Worm (Caenorhabditis elegans) whole organism, L3 larva: Measurements from ENCODE around the gene F53F1.3.

ENCODE experiments used
- aly-2 ChIP-seq: fragments of 150-350 bp; optimal IDR thresholded peaks from 2 replicates; lab custom pipeline; 2014; ENCODE audit warnings: missing biosample characterization, missing genetic modification characterization
- ama-1 ChIP-seq: fragments of 150-350 bp; optimal IDR thresholded peaks from 2 replicates; lab custom pipeline; 2018
- ceh-16 ChIP-seq: sonication (generic microtip); optimal IDR thresholded peaks from 2 replicates; lab custom pipeline; 2017; ENCODE audit warnings: missing biosample characterization, missing genetic modification characterization
- ceh-28 ChIP-seq: fragments of 150-350 bp; optimal IDR thresholded peaks from 2 replicates; lab custom pipeline; 2014; ENCODE audit warnings: missing biosample characterization, missing genetic modification reagents, missing genetic modification characterization
- ceh-82 ChIP-seq: fragments of 150-350 bp; optimal IDR thresholded peaks from 2 replicates; lab custom pipeline; 2014; ENCODE audit warnings: missing biosample characterization, missing genetic modification characterization
- daf-12 ChIP-seq: fragments of 150-350 bp; optimal IDR thresholded peaks from 2 replicates; lab custom pipeline; 2014; ENCODE audit warnings: missing biosample characterization, missing genetic modification reagents, missing genetic modification characterization
- egl-5 ChIP-seq: fragments of 150-350 bp; optimal IDR thresholded peaks from 2 replicates; lab custom pipeline; 2017; ENCODE audit warnings: missing biosample characterization, missing genetic modification reagents, missing genetic modification characterization, inconsistent platforms
- elt-2 ChIP-seq: sonication (generic microtip); optimal IDR thresholded peaks from 2 replicates; lab custom pipeline; 2016; ENCODE audit warnings: missing genetic modification reagents, mild to moderate bottlenecking, missing genetic modification characterization, missing compliant biosample characterization
- elt-3 ChIP-seq, 3 experiments: fragments of 150-350 bp in 1 of 3; sonication (generic microtip) in 2 of 3; optimal IDR thresholded peaks; 2 replicates in 2 of 3; 4 replicates in 1 of 3; lab custom pipeline; 2014 to 2017; ENCODE audit warnings: missing biosample characterization in 3 of 3, missing genetic modification characterization in 3 of 3
- eor-1 ChIP-seq, 2 experiments: fragments of 150-350 bp; optimal IDR thresholded peaks; 2 replicates each; lab custom pipeline; 2014 to 2018; ENCODE audit warnings: missing biosample characterization in 2 of 2, missing genetic modification characterization in 2 of 2
- hmg-11 ChIP-seq: sonication (generic microtip); optimal IDR thresholded peaks from 2 replicates; lab custom pipeline; 2016; ENCODE audit warnings: missing genetic modification characterization, missing compliant biosample characterization
- jun-1 ChIP-seq: fragments of 150-350 bp; optimal IDR thresholded peaks from 2 replicates; lab custom pipeline; 2014; ENCODE audit warnings: missing biosample characterization, missing genetic modification reagents, missing genetic modification characterization
- lin-39 ChIP-seq: fragments of 150-350 bp; optimal IDR thresholded peaks from 2 replicates; lab custom pipeline; 2018; ENCODE audit warnings: missing biosample characterization, missing genetic modification reagents, missing genetic modification characterization
- lsy-12 ChIP-seq: sonication (generic microtip); optimal IDR thresholded peaks from 2 replicates; lab custom pipeline; 2016; ENCODE audit warnings: mild to moderate bottlenecking, missing genetic modification characterization, missing compliant biosample characterization
- mdl-1 ChIP-seq: fragments of 150-350 bp; optimal IDR thresholded peaks from 2 replicates; lab custom pipeline; 2014; ENCODE audit warnings: missing biosample characterization, missing genetic modification characterization
- nfya-1 ChIP-seq: sonication (generic microtip); optimal IDR thresholded peaks from 2 replicates; lab custom pipeline; 2017; ENCODE audit warnings: missing genetic modification characterization, mild to moderate bottlenecking, missing compliant biosample characterization, antibody characterized with exemption, moderate library complexity; ENCODE audit not compliant: insufficient read depth
- nhr-11 ChIP-seq: fragments of 150-350 bp; optimal IDR thresholded peaks from 2 replicates; lab custom pipeline; 2014; ENCODE audit warnings: missing biosample characterization, missing genetic modification characterization
- nhr-23 ChIP-seq: fragments of 150-350 bp; optimal IDR thresholded peaks from 2 replicates; lab custom pipeline; 2014; ENCODE audit warnings: missing biosample characterization, missing genetic modification reagents, missing genetic modification characterization
- nhr-237 ChIP-seq: fragments of 150-350 bp; optimal IDR thresholded peaks from 2 replicates; lab custom pipeline; 2014; ENCODE audit warnings: missing biosample characterization, missing genetic modification characterization
- nhr-67 ChIP-seq: fragments of 150-350 bp; optimal IDR thresholded peaks from 2 replicates; lab custom pipeline; 2014; ENCODE audit warnings: missing biosample characterization, missing genetic modification characterization
- nhr-76 ChIP-seq: fragments of 150-350 bp; sonication (generic microtip); optimal IDR thresholded peaks from 5 replicates; lab custom pipeline; 2014; ENCODE audit warnings: missing biosample characterization, missing genetic modification characterization
- nhr-77 ChIP-seq: fragments of 150-350 bp; optimal IDR thresholded peaks from 2 replicates; lab custom pipeline; 2014; ENCODE audit warnings: missing biosample characterization, missing genetic modification characterization
- pha-4 ChIP-seq: fragments of 150-350 bp; optimal IDR thresholded peaks from 2 replicates; lab custom pipeline; 2014; ENCODE audit warnings: missing biosample characterization, missing genetic modification reagents, missing genetic modification characterization
- pqm-1 ChIP-seq: fragments of 150-350 bp; optimal IDR thresholded peaks from 2 replicates; lab custom pipeline; 2017; ENCODE audit warnings: missing biosample characterization, missing genetic modification characterization, inconsistent platforms
- snpc-4 ChIP-seq: fragments of 150-350 bp; optimal IDR thresholded peaks from 2 replicates; lab custom pipeline; 2014; ENCODE audit warnings: missing biosample characterization, missing genetic modification characterization
- unc-62 ChIP-seq: fragments of 150-350 bp; sonication (generic microtip); optimal IDR thresholded peaks from 4 replicates; lab custom pipeline; 2014; ENCODE audit warnings: missing biosample characterization, missing genetic modification reagents, missing genetic modification characterization
- zag-1 ChIP-seq: fragments of 150-350 bp; optimal IDR thresholded peaks from 2 replicates; lab custom pipeline; 2014; ENCODE audit warnings: missing biosample characterization, missing genetic modification characterization
- ztf-4 ChIP-seq: fragments of 150-350 bp; optimal IDR thresholded peaks from 2 replicates; lab custom pipeline; 2014; ENCODE audit warnings: missing biosample characterization, missing genetic modification characterization

Gene F53F1.3

DNA sequence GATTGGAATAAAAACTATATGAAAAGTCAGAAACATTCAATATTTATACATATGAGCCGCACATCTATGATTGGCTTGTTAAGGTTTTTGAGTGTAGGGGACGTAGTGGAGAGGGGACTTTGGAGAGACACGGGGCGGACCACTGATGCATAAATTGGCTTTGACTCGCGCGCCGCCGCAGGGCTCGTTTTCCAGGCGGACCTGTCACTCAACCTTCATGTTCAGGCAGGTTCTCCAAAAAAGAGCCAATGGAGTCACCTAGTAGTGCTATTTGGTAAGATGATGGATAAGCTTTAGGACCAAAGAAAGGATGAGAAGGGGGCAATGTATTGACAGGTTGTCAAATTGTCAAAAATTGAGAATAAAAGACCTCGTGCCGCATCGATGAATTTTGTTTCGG lies 13.1 kb upstream of the F53F1.3 start:
- no peak for TF ChIP-seq eor-1 (tag; optimal IDR thresholded peaks at IDR 0.05; lab: Kevin White, UChicago)

DNA sequence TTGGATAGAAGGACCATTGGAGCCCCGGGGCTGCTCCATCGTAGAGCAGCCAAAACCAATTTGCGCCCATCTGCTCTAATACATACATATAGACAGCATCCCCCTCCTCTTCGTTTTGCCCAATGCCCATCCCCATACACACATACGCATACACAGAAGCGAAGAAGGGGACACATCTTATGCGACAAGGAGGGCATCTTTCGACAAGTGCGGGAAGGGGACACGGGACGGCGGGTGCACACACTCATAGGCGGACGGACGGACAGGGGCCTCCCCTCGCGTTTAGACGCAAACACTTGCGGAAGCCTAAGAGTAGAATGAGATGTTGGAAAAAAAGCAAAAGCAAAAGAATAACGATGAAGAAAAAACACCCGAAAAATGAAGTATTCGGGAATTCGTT lies 11.6 kb upstream of the F53F1.3 start:
- TF ChIP-seq nfya-1 (tag; lab: Kevin White, UChicago) (peak; percentile 38), lin-39 (tag; lab: Kevin White, UChicago) (peak; percentile 21), ztf-4 (tag; lab: Kevin White, UChicago) (no peak), jun-1 (tag; lab: Kevin White, UChicago) (no peak), zag-1 (tag; lab: Kevin White, UChicago) (no peak), daf-12 (tag; lab: Kevin White, UChicago) (no peak), hmg-11 (peak; percentile 30)
- TF ChIP-seq, all 47 proteins: peak for 3

- TF ChIP-seq pha-4 (tag; lab: Kevin White, UChicago) = no peak
- peak; percentile 42 for TF ChIP-seq lin-39 (tag; lab: Kevin White, UChicago)
These were observed 6.4 kb upstream of the F53F1.3 start for ce11 chrV:13401669-13402068.

- no peak for TF ChIP-seq hmg-11
- TF ChIP-seq ceh-16 = no peak
- TF ChIP-seq lsy-12 (tag; lab: Kevin White, UChicago) = no peak
- TF ChIP-seq nhr-67 (tag; lab: Kevin White, UChicago) = no peak
- TF ChIP-seq ama-1 (lab: Kevin White, UChicago) = no peak
- no peak for TF ChIP-seq mdl-1 (tag; lab: Kevin White, UChicago)
- TF ChIP-seq elt-2 (tag; lab: Kevin White, UChicago) = no peak
- TF ChIP-seq pha-4 (tag; lab: Kevin White, UChicago) = no peak
- no peak for TF ChIP-seq unc-62 (GFP tag; lab: Kevin White, UChicago)
- TF ChIP-seq nhr-237 (tag; lab: Kevin White, UChicago) = no peak
- no peak for TF ChIP-seq nfya-1 (tag; lab: Kevin White, UChicago)
- no peak for TF ChIP-seq nhr-77
- peak; percentile 52 for TF ChIP-seq egl-5 (tag; lab: Kevin White, UChicago)
- TF ChIP-seq ceh-82 = no peak
- peak; percentile 93 for TF ChIP-seq lin-39 (tag; lab: Kevin White, UChicago)
- TF ChIP-seq nhr-76 (tag; lab: Kevin White, UChicago) = no peak
These were observed 5.5 kb upstream of the F53F1.3 start for ce11 chrV:13402524-13402923.

ce11 chrV:13406032-13406431 lies 2.0 kb upstream of the F53F1.3 start, which contains the start of gene cutl-1:
Gene cutl-1, minus strand, starts transcription at chrV:13406114.
- TF ChIP-seq pqm-1 (no peak), jun-1 (tag; lab: Kevin White, UChicago) (no peak), pha-4 (tag; lab: Kevin White, UChicago) (peak; percentile 10)

DNA sequence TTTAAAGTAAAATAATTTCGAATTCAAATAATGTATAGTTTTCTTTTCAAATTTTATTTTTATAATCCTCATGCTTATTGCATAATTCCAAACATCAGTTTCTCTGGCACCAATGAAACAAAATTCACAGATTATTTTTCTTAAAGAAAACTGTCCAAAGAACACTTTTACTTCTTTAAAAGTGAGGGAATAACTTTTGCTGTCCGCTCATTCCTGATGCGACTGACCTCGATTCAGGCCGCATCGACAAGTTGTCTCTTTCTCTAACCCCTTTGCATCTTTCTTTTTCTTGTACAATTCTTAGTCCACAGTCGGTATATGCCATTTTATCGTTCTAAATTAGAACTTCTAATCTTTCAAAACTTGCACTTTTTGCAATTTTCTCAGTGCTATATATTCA lies 1.5 kb upstream of the F53F1.3 start, which contains the start of gene F53F1.2:
TSS of gene F53F1.2 (plus strand) at position 306 of the 400 bp plus-strand sequence.
- TF ChIP-seq nhr-11 (tag; lab: Kevin White, UChicago) (no peak), nhr-23 (tag; lab: Kevin White, UChicago) (peak; percentile 52)

DNA sequence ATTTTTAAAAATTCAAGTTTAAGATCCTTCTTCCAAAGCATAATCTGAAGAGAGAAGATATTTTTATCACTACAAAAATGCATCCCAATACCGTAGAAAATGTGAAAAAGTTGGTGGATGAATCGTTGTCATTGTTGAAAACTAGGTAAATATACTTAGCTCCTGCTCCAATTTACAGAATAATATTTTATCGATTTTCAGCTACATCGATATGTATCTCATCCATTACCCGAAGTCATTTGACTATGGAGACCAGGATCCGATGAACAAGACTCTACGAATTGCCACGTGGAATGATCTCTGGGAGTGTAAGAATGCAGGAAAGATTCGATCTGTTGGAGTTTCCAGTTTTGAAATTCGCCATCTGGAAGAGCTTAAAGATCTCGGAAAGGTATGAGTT lies 398 bp downstream of the F53F1.3 start:
- TF ChIP-seq ceh-28 (no peak), lin-39 (tag; lab: Kevin White, UChicago) (no peak), elt-3 (tag; optimal IDR thresholded peaks at IDR 0.05; lab: Kevin White, UChicago) (no peak), zag-1 (tag; lab: Kevin White, UChicago) (no peak), pqm-1 (no peak), nfya-1 (tag; lab: Kevin White, UChicago) (no peak), snpc-4 (tag; lab: Kevin White, UChicago) (no peak), aly-2 (no peak), unc-62 (GFP tag; lab: Kevin White, UChicago) (no peak)
- TF ChIP-seq, all 47 proteins: peak for 0
